Fruit fly (Drosophila melanogaster): ENCODE data around the gene Idgf1.

DNA sequence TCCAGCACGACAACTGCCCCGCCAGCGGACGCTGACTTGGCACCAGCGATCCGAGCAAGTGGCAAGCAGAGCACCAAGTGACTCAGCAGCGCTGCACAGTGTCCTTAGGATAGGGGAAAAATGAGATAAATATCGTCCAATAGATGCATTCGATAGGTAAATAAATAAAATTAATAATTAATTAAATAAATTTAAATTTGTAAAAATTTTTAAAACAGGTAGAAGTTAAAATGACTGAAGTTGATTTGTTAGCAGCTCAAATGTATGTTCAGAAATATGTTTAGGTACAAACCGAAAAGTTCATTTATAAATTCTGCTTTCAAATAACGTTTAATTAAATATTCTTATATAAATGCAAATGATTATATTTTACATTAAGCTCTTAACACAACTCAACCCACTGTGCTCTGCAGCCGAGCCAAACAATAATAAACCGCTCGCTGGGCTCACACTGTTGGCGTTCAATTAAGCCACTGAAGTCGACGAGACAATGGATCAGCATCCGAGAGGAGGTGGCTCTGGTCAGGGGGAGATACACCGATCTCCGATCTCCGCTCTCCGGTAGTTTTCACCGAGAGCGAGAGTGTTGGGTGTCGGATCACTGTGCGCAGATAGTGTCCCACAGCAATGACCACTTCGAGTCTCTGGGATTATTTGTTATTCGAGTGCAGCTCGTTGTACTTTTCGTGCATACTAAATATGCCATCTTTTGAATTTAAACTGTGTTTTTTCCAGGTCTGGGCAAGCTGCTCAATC, 3.6 kb downstream of the Idgf1 start, which contains the start of gene CG5888:
- no peak for TF ChIP-seq insv (optimal IDR thresholded peaks at IDR 0.05)
- no peak for TF ChIP-seq h (optimal IDR thresholded peaks at IDR 0.05)
- TF ChIP-seq Sin3A (optimal IDR thresholded peaks at IDR 0.05), result no peak
